Fruit fly (Drosophila melanogaster) whole organism, embryonic: ENCODE measurements around the gene CG18749.

Experiments
- Awh ChIP-seq: fragments of 200-800 bp; sonication (Bioruptor generic); IDR thresholded peaks from 2 replicates; pipeline ENCODE4, ENCODE4 v1.3.6; 2022; ENCODE audit warnings: missing biosample characterization, missing genetic modification characterization
- CG10274 ChIP-seq: fragments of 200-800 bp; sonication (Bioruptor generic); optimal IDR thresholded peaks from 3 replicates; lab custom pipeline; 2017; ENCODE audit warnings: missing biosample characterization, mild to moderate bottlenecking, missing genetic modification characterization
- CG11085 ChIP-seq: fragments of 200-800 bp; sonication (Bioruptor generic); IDR thresholded peaks from 2 replicates; pipeline ENCODE4 v1.3.6; 2022; ENCODE audit warnings: missing biosample characterization, missing genetic modification characterization
- CG11093 ChIP-seq: fragments of 200-800 bp; sonication (Bioruptor generic); IDR thresholded peaks from 3 replicates; pipeline ENCODE4 v1.3.6; 2022; ENCODE audit warnings: missing biosample characterization, missing genetic modification characterization
- CG11247 ChIP-seq: fragments of 200-800 bp; sonication (Bioruptor generic); IDR thresholded peaks from 2 replicates; pipeline ENCODE4 v1.3.6; 2022; ENCODE audit warnings: missing biosample characterization, missing genetic modification characterization
- CG11398 ChIP-seq: fragments of 200-800 bp; sonication (Bioruptor generic); optimal IDR thresholded peaks from 2 replicates; lab custom pipeline; 2016; ENCODE audit warnings: missing biosample characterization, missing genetic modification characterization
- CG12391 ChIP-seq: fragments of 200-800 bp; sonication (Bioruptor generic); optimal IDR thresholded peaks from 3 replicates; lab custom pipeline; 2018; ENCODE audit warnings: missing biosample characterization, mild to moderate bottlenecking, missing genetic modification characterization, moderate library complexity
- CG12769 ChIP-seq: fragments of 200-800 bp; sonication (Bioruptor generic); optimal IDR thresholded peaks from 2 replicates; lab custom pipeline; 2019; ENCODE audit warnings: missing biosample characterization, mild to moderate bottlenecking, missing genetic modification characterization, moderate library complexity
- CG12942 ChIP-seq: fragments of 200-800 bp; sonication (Bioruptor generic); optimal IDR thresholded peaks from 3 replicates; lab custom pipeline; 2016; ENCODE audit warnings: missing biosample characterization, missing genetic modification characterization
- CG14710 ChIP-seq: fragments of 200-800 bp; sonication (Bioruptor generic); optimal IDR thresholded peaks from 3 replicates; lab custom pipeline; 2019; ENCODE audit warnings: missing biosample characterization, mild to moderate bottlenecking, missing genetic modification characterization, moderate library complexity
- CG14860 ChIP-seq: fragments of 200-800 bp; sonication (Bioruptor generic); IDR thresholded peaks from 3 replicates; pipeline ENCODE4 v1.3.6; 2022; ENCODE audit warnings: missing biosample characterization, missing genetic modification characterization; ENCODE audit not compliant: partially characterized antibody
- CG15479 ChIP-seq: fragments of 200-800 bp; sonication (Bioruptor generic); optimal IDR thresholded peaks from 3 replicates; lab custom pipeline; 2019; ENCODE audit warnings: missing biosample characterization, mild to moderate bottlenecking, missing genetic modification characterization, moderate library complexity
- CG17361 ChIP-seq: fragments of 200-800 bp; sonication (Bioruptor generic); IDR thresholded peaks from 3 replicates; pipeline ENCODE4 v1.3.6; 2022; ENCODE audit warnings: missing biosample characterization, missing genetic modification characterization
- CG17568 ChIP-seq: fragments of 200-800 bp; sonication (Bioruptor generic); optimal IDR thresholded peaks from 2 replicates; lab custom pipeline; 2018; ENCODE audit warnings: missing biosample characterization, mild to moderate bottlenecking, missing genetic modification characterization, moderate library complexity
- CG2129 ChIP-seq: fragments of 200-800 bp; sonication (Bioruptor generic); IDR thresholded peaks from 2 replicates; pipeline ENCODE4 v1.3.6; 2022; ENCODE audit warnings: missing biosample characterization, missing genetic modification characterization; ENCODE audit not compliant: partially characterized antibody
- CG3065 ChIP-seq: fragments of 200-800 bp; sonication (Bioruptor generic); optimal IDR thresholded peaks from 2 replicates; lab custom pipeline; 2016; ENCODE audit warnings: missing biosample characterization, missing genetic modification characterization
- CG31388 ChIP-seq: fragments of 200-800 bp; sonication (Bioruptor generic); optimal IDR thresholded peaks from 2 replicates; lab custom pipeline; 2016; ENCODE audit warnings: missing biosample characterization, missing genetic modification characterization
- CG6272 ChIP-seq: fragments of 200-800 bp; sonication (Bioruptor generic); IDR thresholded peaks from 2 replicates; pipeline ENCODE4 v1.3.6; 2022; ENCODE audit warnings: missing biosample characterization, missing genetic modification characterization
- CG8388 ChIP-seq: fragments of 200-800 bp; sonication (Bioruptor generic); optimal IDR thresholded peaks from 2 replicates; lab custom pipeline; 2019; ENCODE audit warnings: missing biosample characterization, mild to moderate bottlenecking, missing genetic modification characterization, moderate library complexity
- CTCF ChIP-seq: fragments of 200-800 bp; sonication (Bioruptor generic); optimal IDR thresholded peaks from 2 replicates; lab custom pipeline; 2017; ENCODE audit warnings: missing biosample characterization, mild to moderate bottlenecking, missing genetic modification characterization, moderate library complexity
- CrebB ChIP-seq: fragments of 200-800 bp; sonication (Bioruptor generic); optimal IDR thresholded peaks from 3 replicates; lab custom pipeline; 2018; ENCODE audit warnings: missing biosample characterization, mild to moderate bottlenecking, missing genetic modification characterization
- Doc3 ChIP-seq: fragments of 200-800 bp; sonication (Bioruptor generic); IDR thresholded peaks from 3 replicates; pipeline ENCODE4 v1.3.6; 2022; ENCODE audit warnings: missing biosample characterization, missing genetic modification characterization; ENCODE audit not compliant: partially characterized antibody
- Dref ChIP-seq: fragments of 200-800 bp; sonication (Bioruptor generic); IDR thresholded peaks from 2 replicates; pipeline ENCODE4 v1.3.6; 2022; ENCODE audit warnings: missing biosample characterization, missing genetic modification characterization
- Fer1 ChIP-seq: fragments of 200-800 bp; sonication (Bioruptor generic); optimal IDR thresholded peaks from 2 replicates; lab custom pipeline; 2017; ENCODE audit warnings: missing biosample characterization, mild to moderate bottlenecking, missing genetic modification characterization
- Hand ChIP-seq: fragments of 200-800 bp; sonication (Bioruptor generic); optimal IDR thresholded peaks from 2 replicates; lab custom pipeline; 2017; ENCODE audit warnings: mild to moderate bottlenecking, missing biosample characterization, missing genetic modification reagents, missing genetic modification characterization
- HmgD ChIP-seq: fragments of 200-800 bp; sonication (Bioruptor generic); optimal IDR thresholded peaks from 3 replicates; lab custom pipeline; 2016; ENCODE audit warnings: missing biosample characterization, missing genetic modification characterization
- Hmx ChIP-seq: fragments of 200-800 bp; sonication (Bioruptor generic); optimal IDR thresholded peaks from 2 replicates; lab custom pipeline; 2016; ENCODE audit warnings: missing biosample characterization, missing genetic modification characterization
- Hr51 ChIP-seq, 2 experiments: fragments of 200-800 bp; sonication (Bioruptor generic); optimal IDR thresholded peaks; 2 replicates in 1 of 2; 3 replicates in 1 of 2; lab custom pipeline; 2016 to 2018; ENCODE audit warnings: missing biosample characterization in 2 of 2, missing genetic modification characterization in 2 of 2, mild to moderate bottlenecking in 1 of 2, moderate library complexity in 1 of 2
- Lhr ChIP-seq: fragments of 200-800 bp; sonication (Bioruptor generic); optimal IDR thresholded peaks from 3 replicates; lab custom pipeline; 2017; ENCODE audit warnings: mild to moderate bottlenecking, missing biosample characterization, missing genetic modification reagents, missing genetic modification characterization
- MBD-R2 ChIP-seq: fragments of 200-800 bp; sonication (Bioruptor generic); IDR thresholded peaks from 2 replicates; pipeline ENCODE4 v1.3.6; 2022; ENCODE audit warnings: missing biosample characterization, missing genetic modification characterization
- NFAT ChIP-seq: fragments of 200-800 bp; sonication (Bioruptor generic); IDR thresholded peaks from 2 replicates; pipeline ENCODE4 v1.3.6; 2022; ENCODE audit warnings: missing biosample characterization, missing genetic modification characterization
- ac ChIP-seq: fragments of 200-800 bp; sonication (Bioruptor generic); optimal IDR thresholded peaks from 3 replicates; lab custom pipeline; 2017; ENCODE audit warnings: missing biosample characterization, mild to moderate bottlenecking, missing genetic modification characterization
- ato ChIP-seq: fragments of 200-800 bp; sonication (Bioruptor generic); IDR thresholded peaks from 2 replicates; pipeline ENCODE4 v1.3.6; 2022; ENCODE audit warnings: missing biosample characterization, missing genetic modification characterization; ENCODE audit not compliant: partially characterized antibody
- croc ChIP-seq: fragments of 200-800 bp; sonication (Bioruptor generic); conservative IDR thresholded peaks from 3 replicates; pipeline ENCODE4 v1.3.6; 2022; ENCODE audit warnings: missing biosample characterization, missing genetic modification characterization
- crol ChIP-seq: fragments of 200-800 bp; sonication (Bioruptor generic); IDR thresholded peaks from 2 replicates; pipeline ENCODE4 v1.3.6; 2022; ENCODE audit warnings: missing biosample characterization, missing genetic modification characterization
- ham ChIP-seq: fragments of 200-800 bp; sonication (Bioruptor generic); IDR thresholded peaks from 2 replicates; pipeline ENCODE4 v1.3.6; 2022; ENCODE audit warnings: missing biosample characterization, missing genetic modification characterization
- inv ChIP-seq: fragments of 200-800 bp; sonication (Bioruptor generic); IDR thresholded peaks from 2 replicates; pipeline ENCODE4 v1.3.6; 2022; ENCODE audit warnings: missing biosample characterization, missing genetic modification characterization; ENCODE audit not compliant: partially characterized antibody
- nau ChIP-seq: fragments of 200-800 bp; sonication (Bioruptor generic); optimal IDR thresholded peaks from 3 replicates; lab custom pipeline; 2017; ENCODE audit warnings: missing biosample characterization, mild to moderate bottlenecking, missing genetic modification characterization, missing genetic modification reagents
- nerfin-1 ChIP-seq: fragments of 200-800 bp; sonication (Bioruptor generic); optimal IDR thresholded peaks from 3 replicates; lab custom pipeline; 2019; ENCODE audit warnings: missing biosample characterization, mild to moderate bottlenecking, missing genetic modification characterization, moderate library complexity
- nerfin-2 ChIP-seq: fragments of 200-800 bp; sonication (Bioruptor generic); IDR thresholded peaks from 2 replicates; pipeline ENCODE4 v1.3.6; 2022; ENCODE audit warnings: missing biosample characterization, missing genetic modification characterization; ENCODE audit not compliant: partially characterized antibody
- nom ChIP-seq: fragments of 200-800 bp; sonication (Bioruptor generic); optimal IDR thresholded peaks from 2 replicates; lab custom pipeline; 2017; ENCODE audit warnings: missing biosample characterization, missing genetic modification characterization, mild to moderate bottlenecking, moderate library complexity, missing genetic modification reagents
- org-1 ChIP-seq: fragments of 200-800 bp; sonication (Bioruptor generic); optimal IDR thresholded peaks from 2 replicates; lab custom pipeline; 2017; ENCODE audit warnings: missing biosample characterization, missing genetic modification characterization
- psq ChIP-seq: fragments of 200-800 bp; sonication (Bioruptor generic); optimal IDR thresholded peaks from 2 replicates; lab custom pipeline; 2017; ENCODE audit warnings: missing biosample characterization, missing genetic modification characterization
- sisA ChIP-seq: fragments of 200-800 bp; sonication (Bioruptor generic); IDR thresholded peaks from 2 replicates; pipeline ENCODE4 v1.3.6; 2022; ENCODE audit warnings: missing biosample characterization, missing genetic modification characterization
- tgo ChIP-seq: fragments of 200-800 bp; sonication (Bioruptor generic); IDR thresholded peaks from 3 replicates; pipeline ENCODE4 v1.3.6; 2022; ENCODE audit warnings: missing biosample characterization, missing genetic modification characterization
- tin ChIP-seq: fragments of 200-800 bp; sonication (Bioruptor generic); optimal IDR thresholded peaks from 3 replicates; lab custom pipeline; 2016; ENCODE audit warnings: missing biosample characterization, missing genetic modification characterization
- usp ChIP-seq: fragments of >200 bp; optimal IDR thresholded peaks from 2 replicates; lab custom pipeline; 2017; ENCODE audit warnings: missing biosample characterization, missing genetic modification characterization
- vnd ChIP-seq: fragments of 200-800 bp; sonication (Bioruptor generic); IDR thresholded peaks from 3 replicates; pipeline ENCODE4 v1.3.6; 2022; ENCODE audit warnings: missing biosample characterization, missing genetic modification characterization; ENCODE audit not compliant: partially characterized antibody
- wek ChIP-seq: fragments of 200-800 bp; sonication (Bioruptor generic); optimal IDR thresholded peaks from 3 replicates; lab custom pipeline; 2018; ENCODE audit warnings: missing biosample characterization, mild to moderate bottlenecking, missing genetic modification characterization, moderate library complexity

CG18749 gene

DNA sequence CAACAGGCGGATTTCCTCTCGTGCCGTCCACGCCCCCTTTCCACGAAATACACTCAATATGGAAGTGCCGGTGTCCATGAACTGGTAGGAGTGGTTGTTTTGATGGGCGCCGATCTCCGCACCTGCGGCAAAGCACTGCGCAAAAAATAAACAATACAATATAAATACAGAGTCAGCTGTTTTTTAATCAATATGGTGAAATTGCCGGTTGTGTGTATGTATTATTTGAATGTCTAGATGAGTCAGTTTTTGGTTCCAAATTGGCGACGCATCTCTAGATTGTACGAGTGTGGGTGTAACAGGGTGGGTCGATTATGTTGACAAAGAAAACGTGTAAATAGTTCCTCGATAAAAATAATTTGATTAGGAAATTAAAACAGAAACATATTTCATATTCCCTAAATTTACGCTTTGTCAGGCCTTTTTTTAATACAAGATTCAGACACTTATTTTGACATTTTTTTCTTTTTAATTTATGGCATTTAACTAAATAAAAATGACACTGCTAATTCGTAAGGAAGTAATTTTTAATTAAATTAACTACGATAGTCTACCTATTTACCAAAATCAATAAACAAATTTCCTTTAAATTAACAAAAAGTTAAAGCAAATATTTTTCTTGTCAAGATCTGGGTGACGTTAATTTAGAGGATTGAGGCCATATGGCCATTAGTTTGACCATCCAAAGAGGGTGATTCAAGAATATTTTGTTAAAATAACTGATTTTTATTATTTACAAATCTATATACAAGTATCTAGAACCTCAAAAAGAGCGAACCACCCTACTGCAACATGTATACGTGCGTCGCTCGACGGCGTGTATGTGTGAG is 4.2 kb upstream of the CG18749 start (continued):
- TF ChIP-seq CTCF (GFP tag; lab: Kevin White, UChicago) (peak; percentile 47), tin (GFP tag; lab: Kevin White, UChicago) (peak; percentile 82), ac (peak; percentile 50), CG11247 (peak; percentile 50), NFAT (peak; percentile 46), CG11093 (GFP tag; lab: Robert Waterston, UW) (peak; percentile 68; the same call in 2 of the 3 replicates), CG14710 (tag; lab: Kevin White, UChicago) (peak; percentile 91), Dref (no peak), Hmx (peak; percentile 79), CrebB (tag; lab: Kevin White, UChicago) (peak; percentile 29), croc (GFP tag; lab: Robert Waterston, UW) (peak; percentile 57), crol (no peak), CG12769 (tag; lab: Kevin White, UChicago) (peak; percentile 63), CG2129 (no peak), org-1 (peak; percentile 90), nerfin-1 (tag; lab: Kevin White, UChicago) (peak; percentile 86), Doc3 (GFP tag; lab: Robert Waterston, UW) (no peak), CG14860 (GFP tag; lab: Robert Waterston, UW) (no peak), CG6272 (no peak; the same call in 1 of the 2 replicates), Fer1 (GFP tag; lab: Kevin White, UChicago) (peak; percentile 84), usp (GFP tag; lab: Kevin White, UChicago) (no peak), psq (GFP tag; lab: Kevin White, UChicago) (peak; percentile 61), vnd (GFP tag; lab: Robert Waterston, UW) (no peak), HmgD (no peak), CG10274 (GFP tag; lab: Kevin White, UChicago) (peak; percentile 77), CG11398 (GFP tag; lab: Kevin White, UChicago) (peak; percentile 64), CG11085 (GFP tag; lab: Robert Waterston, UW) (peak; percentile 30), tgo (GFP tag; lab: Robert Waterston, UW) (peak; percentile 64), wek (no peak), CG3065 (GFP tag; lab: Kevin White, UChicago) (no peak), nau (GFP tag; lab: Kevin White, UChicago) (peak; percentile 89), ham (GFP tag; lab: Robert Waterston, UW) (no peak), MBD-R2 (GFP tag; lab: Robert Waterston, UW) (peak; percentile 18), inv (GFP tag; lab: Robert Waterston, UW) (no peak), sisA (GFP tag; lab: Robert Waterston, UW) (peak; percentile 32), CG12942 (peak; percentile 65), Hr51 (GFP tag; optimal IDR thresholded peaks at IDR 0.05; lab: Kevin White, UChicago) (peak; percentile 74 to 94), Hand (GFP tag; lab: Kevin White, UChicago) (peak; percentile 85), nerfin-2 (GFP tag; lab: Robert Waterston, UW) (no peak), CG17568 (GFP tag; lab: Kevin White, UChicago) (peak; percentile 99), CG17361 (peak; percentile 99), CG8388 (GFP tag; lab: Kevin White, UChicago) (peak; percentile 87), CG31388 (GFP tag; lab: Kevin White, UChicago) (no peak), CG15479 (no peak), Awh (GFP tag; lab: Robert Waterston, UW) (peak; percentile 48), CG12391 (tag; lab: Kevin White, UChicago) (peak; percentile 94), Lhr (GFP tag; lab: Kevin White, UChicago) (peak; percentile 56), ato (GFP tag; lab: Robert Waterston, UW) (no peak), nom (GFP tag; lab: Kevin White, UChicago) (peak; percentile 79)
